Fruit fly (Drosophila melanogaster) whole organism, embryonic: ENCODE data around the gene shv.
A peak's percentile ranks its signal among the peaks of the same experiment; 100 is the strongest.

Experiments used
- ATbp ChIP-seq: fragments of 200-800 bp; sonication (Bioruptor generic); optimal IDR thresholded peaks from 2 replicates; lab custom pipeline; 2017; ENCODE audit warnings: missing biosample characterization, mild to moderate bottlenecking, missing genetic modification characterization, missing genetic modification reagents
- CG10654 ChIP-seq: fragments of 200-800 bp; sonication (Bioruptor generic); optimal IDR thresholded peaks from 2 replicates; lab custom pipeline; 2016; ENCODE audit warnings: missing biosample characterization, missing genetic modification characterization
- CG11247 ChIP-seq: fragments of 200-800 bp; sonication (Bioruptor generic); IDR thresholded peaks from 2 replicates; pipeline ENCODE4 v1.3.6; 2022; ENCODE audit warnings: missing biosample characterization, missing genetic modification characterization
- CG11695 ChIP-seq: fragments of 200-800 bp; sonication (Bioruptor generic); IDR thresholded peaks from 3 replicates; pipeline ENCODE4 v1.3.6; 2022; ENCODE audit warnings: missing biosample characterization, missing genetic modification characterization
- CG14667 ChIP-seq: fragments of 200-800 bp; sonication (Bioruptor generic); IDR thresholded peaks from 2 replicates; pipeline ENCODE4 v1.3.6; 2022; ENCODE audit warnings: missing biosample characterization, missing genetic modification characterization
- CG15696 ChIP-seq: fragments of 200-800 bp; sonication (Bioruptor generic); optimal IDR thresholded peaks from 2 replicates; lab custom pipeline; 2019; ENCODE audit warnings: missing biosample characterization, mild to moderate bottlenecking, missing genetic modification characterization, moderate library complexity
- CG17912 ChIP-seq: fragments of 200-800 bp; sonication (Bioruptor generic); optimal IDR thresholded peaks from 2 replicates; lab custom pipeline; 2018; ENCODE audit warnings: missing biosample characterization, mild to moderate bottlenecking, missing genetic modification characterization
- CG2712 ChIP-seq: fragments of 200-800 bp; optimal IDR thresholded peaks from 3 replicates; lab custom pipeline; 2019; ENCODE audit warnings: missing biosample characterization, mild to moderate bottlenecking, missing genetic modification characterization, moderate library complexity
- CG33213 ChIP-seq: fragments of 200-800 bp; sonication (Bioruptor generic); optimal IDR thresholded peaks from 3 replicates; lab custom pipeline; 2016; ENCODE audit warnings: missing biosample characterization, missing genetic modification characterization
- CG43689 ChIP-seq: fragments of 200-800 bp; sonication (Bioruptor generic); IDR thresholded peaks from 2 replicates; pipeline ENCODE4 v1.3.6; 2022; ENCODE audit warnings: missing biosample characterization, missing genetic modification characterization
- CG6175 ChIP-seq: fragments of 200-800 bp; sonication (Bioruptor generic); IDR thresholded peaks from 3 replicates; pipeline ENCODE4 v1.3.6; 2022; ENCODE audit warnings: missing biosample characterization, missing genetic modification characterization
- CHES-1-like ChIP-seq: fragments of 200-800 bp; sonication (Bioruptor generic); optimal IDR thresholded peaks from 2 replicates; lab custom pipeline; 2016; ENCODE audit warnings: missing biosample characterization, missing genetic modification characterization
- Chrac-16 ChIP-seq: fragments of 200-800 bp; sonication (Bioruptor generic); optimal IDR thresholded peaks from 3 replicates; lab custom pipeline; 2016; ENCODE audit warnings: missing biosample characterization, missing genetic modification characterization
- CrebB ChIP-seq: fragments of 200-800 bp; sonication (Bioruptor generic); optimal IDR thresholded peaks from 3 replicates; lab custom pipeline; 2018; ENCODE audit warnings: missing biosample characterization, mild to moderate bottlenecking, missing genetic modification characterization
- D19B ChIP-seq: fragments of 200-800 bp; sonication (Bioruptor generic); optimal IDR thresholded peaks from 2 replicates; lab custom pipeline; 2017; ENCODE audit warnings: missing biosample characterization, mild to moderate bottlenecking, missing genetic modification characterization
- Dip2 ChIP-seq: fragments of 200-800 bp; sonication (Bioruptor generic); IDR thresholded peaks from 2 replicates; pipeline ENCODE4 v1.3.6; 2022; ENCODE audit warnings: missing biosample characterization, missing genetic modification characterization
- Lpt ChIP-seq: fragments of >200 bp; optimal IDR thresholded peaks from 2 replicates; lab custom pipeline; 2018; ENCODE audit warnings: missing biosample characterization, missing genetic modification characterization
- Optix ChIP-seq: fragments of 200-800 bp; sonication (Bioruptor generic); IDR thresholded peaks from 3 replicates; pipeline ENCODE4 v1.3.6; 2022; ENCODE audit warnings: missing biosample characterization, missing genetic modification characterization
- Sry-β ChIP-seq: fragments of 200-800 bp; sonication (Bioruptor generic); optimal IDR thresholded peaks from 2 replicates; lab custom pipeline; 2018; ENCODE audit warnings: missing biosample characterization, mild to moderate bottlenecking, missing genetic modification characterization, moderate library complexity
- abd-A ChIP-seq: fragments of 200-800 bp; sonication (Bioruptor generic); optimal IDR thresholded peaks from 3 replicates; lab custom pipeline; 2019; ENCODE audit warnings: missing biosample characterization, mild to moderate bottlenecking, missing genetic modification characterization, moderate library complexity
- al ChIP-seq: fragments of 200-800 bp; sonication (Bioruptor generic); IDR thresholded peaks from 2 replicates; pipeline ENCODE4 v1.3.6; 2022; ENCODE audit warnings: missing biosample characterization, missing genetic modification characterization
- az2 ChIP-seq: fragments of 200-800 bp; sonication (Bioruptor generic); optimal IDR thresholded peaks from 3 replicates; lab custom pipeline; 2016; ENCODE audit warnings: missing biosample characterization, missing genetic modification characterization
- bbx ChIP-seq: fragments of 200-800 bp; sonication (Bioruptor generic); IDR thresholded peaks from 2 replicates; pipeline ENCODE4 v1.3.6; 2022; ENCODE audit warnings: missing biosample characterization, missing genetic modification characterization; ENCODE audit not compliant: partially characterized antibody
- cas ChIP-seq: fragments of 200-800 bp; sonication (Bioruptor generic); IDR thresholded peaks from 2 replicates; pipeline ENCODE4 v1.3.6; 2022; ENCODE audit warnings: missing biosample characterization, missing genetic modification characterization
- dati ChIP-seq: fragments of 200-800 bp; sonication (Bioruptor generic); IDR thresholded peaks from 2 replicates; pipeline ENCODE4 v1.3.6; 2022; ENCODE audit warnings: missing biosample characterization, missing genetic modification characterization
- dmrt11E ChIP-seq: fragments of 200-800 bp; sonication (Bioruptor generic); optimal IDR thresholded peaks from 3 replicates; lab custom pipeline; 2018; ENCODE audit warnings: missing biosample characterization, mild to moderate bottlenecking, missing genetic modification characterization, moderate library complexity
- dpn ChIP-seq, 2 experiments: fragments of 200-800 bp; sonication (Bioruptor generic); optimal IDR thresholded peaks; 3 replicates each; lab custom pipeline; 2016; ENCODE audit warnings: missing biosample characterization in 2 of 2, missing genetic modification characterization in 2 of 2
- fu2 ChIP-seq: fragments of 200-800 bp; sonication (Bioruptor generic); optimal IDR thresholded peaks from 2 replicates; lab custom pipeline; 2016; ENCODE audit warnings: missing biosample characterization, missing genetic modification characterization
- gcm2 ChIP-seq: fragments of 200-800 bp; sonication (Bioruptor generic); optimal IDR thresholded peaks from 2 replicates; lab custom pipeline; 2016; ENCODE audit warnings: missing biosample characterization, missing genetic modification characterization
- gsb ChIP-seq: fragments of 200-800 bp; sonication (Bioruptor generic); IDR thresholded peaks from 2 replicates; pipeline ENCODE4 v1.3.6; 2022; ENCODE audit warnings: missing biosample characterization, missing genetic modification characterization
- hbn ChIP-seq: fragments of 200-800 bp; sonication (Bioruptor generic); IDR thresholded peaks from 2 replicates; pipeline ENCODE4 v1.3.6; 2022; ENCODE audit warnings: missing biosample characterization, missing genetic modification characterization; ENCODE audit not compliant: partially characterized antibody
- her ChIP-seq: fragments of 200-800 bp; sonication (Bioruptor generic); optimal IDR thresholded peaks from 2 replicates; lab custom pipeline; 2016; ENCODE audit warnings: missing biosample characterization, missing genetic modification characterization
- hkb ChIP-seq, 2 experiments: fragments of 200-800 bp in 1 of 2; fragments of >200 bp in 1 of 2; sonication (Bioruptor generic) in 1 of 2; IDR thresholded peaks in 1 of 2; optimal IDR thresholded peaks in 1 of 2; 2 replicates each; pipeline versions ENCODE4 v1.3.6 to Lab custom; 2017 to 2022; ENCODE audit warnings: missing biosample characterization in 1 of 2, missing genetic modification characterization in 1 of 2
- inv ChIP-seq: fragments of 200-800 bp; sonication (Bioruptor generic); IDR thresholded peaks from 2 replicates; pipeline ENCODE4 v1.3.6; 2022; ENCODE audit warnings: missing biosample characterization, missing genetic modification characterization; ENCODE audit not compliant: partially characterized antibody
- nau ChIP-seq: fragments of 200-800 bp; sonication (Bioruptor generic); optimal IDR thresholded peaks from 3 replicates; lab custom pipeline; 2017; ENCODE audit warnings: missing biosample characterization, mild to moderate bottlenecking, missing genetic modification characterization, missing genetic modification reagents
- nerfin-1 ChIP-seq: fragments of 200-800 bp; sonication (Bioruptor generic); optimal IDR thresholded peaks from 3 replicates; lab custom pipeline; 2019; ENCODE audit warnings: missing biosample characterization, mild to moderate bottlenecking, missing genetic modification characterization, moderate library complexity
- onecut ChIP-seq: fragments of 200-800 bp; sonication (Bioruptor generic); IDR thresholded peaks from 2 replicates; pipeline ENCODE4 v1.3.6; 2022; ENCODE audit warnings: missing biosample characterization, missing genetic modification characterization
- pfk ChIP-seq: fragments of 200-800 bp; sonication (Bioruptor generic); optimal IDR thresholded peaks from 2 replicates; lab custom pipeline; 2018; ENCODE audit warnings: missing biosample characterization, mild to moderate bottlenecking, missing genetic modification characterization, moderate library complexity
- pros ChIP-seq: fragments of 200-800 bp; sonication (Bioruptor generic); optimal IDR thresholded peaks from 3 replicates; lab custom pipeline; 2019; ENCODE audit warnings: missing biosample characterization, mild to moderate bottlenecking, missing genetic modification characterization, moderate library complexity
- run ChIP-seq: fragments of 200-800 bp; sonication (Bioruptor generic); optimal IDR thresholded peaks from 3 replicates; lab custom pipeline; 2018; ENCODE audit warnings: missing biosample characterization, mild to moderate bottlenecking, missing genetic modification characterization
- salm ChIP-seq: fragments of 200-800 bp; sonication (Bioruptor generic); optimal IDR thresholded peaks from 2 replicates; lab custom pipeline; 2018; ENCODE audit warnings: missing biosample characterization, mild to moderate bottlenecking, missing genetic modification characterization
- sd ChIP-seq: fragments of 200-800 bp; sonication (Bioruptor generic); optimal IDR thresholded peaks from 3 replicates; lab custom pipeline; 2018; ENCODE audit warnings: missing biosample characterization, mild to moderate bottlenecking, missing genetic modification characterization, moderate library complexity
- sens ChIP-seq: fragments of 200-800 bp; sonication (Bioruptor generic); peaks from one replicate; lab custom pipeline; 2016; ENCODE audit warnings: missing biosample characterization, missing genetic modification characterization
- sens-2 ChIP-seq: fragments of 200-800 bp; sonication (Bioruptor generic); IDR thresholded peaks from 2 replicates; pipeline ENCODE4 v1.3.6; 2022; ENCODE audit warnings: missing biosample characterization, missing genetic modification characterization
- slou ChIP-seq: fragments of 200-800 bp; sonication (Bioruptor generic); optimal IDR thresholded peaks from 3 replicates; lab custom pipeline; 2016; ENCODE audit warnings: missing biosample characterization, missing genetic modification characterization
- so ChIP-seq: fragments of 200-800 bp; sonication (Bioruptor generic); IDR thresholded peaks from 3 replicates; pipeline ENCODE4 v1.3.6; 2022; ENCODE audit warnings: missing biosample characterization, missing genetic modification characterization
- sug ChIP-seq: fragments of 200-800 bp; optimal IDR thresholded peaks from 2 replicates; lab custom pipeline; 2019; ENCODE audit warnings: missing biosample characterization, mild to moderate bottlenecking, missing genetic modification characterization, moderate library complexity
- vvl ChIP-seq: fragments of 200-800 bp; sonication (Bioruptor generic); IDR thresholded peaks from 2 replicates; pipeline ENCODE4 v1.3.6; 2022; ENCODE audit warnings: missing biosample characterization, missing genetic modification characterization
- z ChIP-seq: fragments of 200-800 bp; sonication (Bioruptor generic); IDR thresholded peaks from 3 replicates; pipeline ENCODE4 v1.3.6; 2022; ENCODE audit warnings: missing biosample characterization, missing genetic modification characterization
- zen ChIP-seq: fragments of 200-800 bp; sonication (Bioruptor generic); optimal IDR thresholded peaks from 3 replicates; lab custom pipeline; 2018; ENCODE audit warnings: missing biosample characterization, mild to moderate bottlenecking, missing genetic modification characterization, moderate library complexity
- zen2 ChIP-seq: fragments of 200-800 bp; sonication (Bioruptor generic); IDR thresholded peaks from 3 replicates; pipeline ENCODE4 v1.3.6; 2022; ENCODE audit warnings: missing biosample characterization, missing genetic modification characterization; ENCODE audit not compliant: partially characterized antibody

The shv gene

dm6 chr2L:437498-437897 is 15.4 kb upstream of the shv start (continued):
- TF ChIP-seq CG11695 (GFP tag; lab: Robert Waterston, UW): no peak
- no peak for TF ChIP-seq CG10654 (GFP tag; lab: Kevin White, UChicago)
- no peak for TF ChIP-seq so (GFP tag; lab: Robert Waterston, UW)
- TF ChIP-seq vvl (GFP tag; lab: Robert Waterston, UW): peak; percentile 80
- no peak for TF ChIP-seq sug
- TF ChIP-seq run (tag; lab: Kevin White, UChicago): no peak
- TF ChIP-seq dati (GFP tag; lab: Robert Waterston, UW): no peak
- peak; percentile 41 for TF ChIP-seq sd
- no peak for TF ChIP-seq gsb
- TF ChIP-seq zen2 (GFP tag; lab: Robert Waterston, UW): no peak
- no peak for TF ChIP-seq Dip2 (GFP tag; lab: Robert Waterston, UW)
- TF ChIP-seq CG17912: no peak
- no peak for TF ChIP-seq CG2712 (tag; lab: Kevin White, UChicago)
- TF ChIP-seq zen (tag; lab: Kevin White, UChicago): no peak
- no peak for TF ChIP-seq CG6175 (GFP tag; lab: Robert Waterston, UW)
- no peak for TF ChIP-seq ATbp (GFP tag; lab: Kevin White, UChicago)
- TF ChIP-seq Sry-β: no peak
- TF ChIP-seq CHES-1-like (GFP tag; lab: Kevin White, UChicago): no peak
- no peak for TF ChIP-seq al (GFP tag; lab: Robert Waterston, UW)
- no peak for TF ChIP-seq gcm2
- no peak for TF ChIP-seq her (GFP tag; lab: Kevin White, UChicago)
- TF ChIP-seq dmrt11E (tag; lab: Kevin White, UChicago): no peak
- no peak for TF ChIP-seq slou
- TF ChIP-seq z (GFP tag; lab: Robert Waterston, UW): no peak
- no peak for TF ChIP-seq inv
- TF ChIP-seq az2: no peak
- peak; percentile 27 for TF ChIP-seq hkb (optimal IDR thresholded peaks at IDR 0.05; lab: Kevin White, UChicago)
- TF ChIP-seq hkb (GFP tag; IDR thresholded peaks at IDR 0.05; lab: Robert Waterston, UW): no peak
- TF ChIP-seq salm (tag; lab: Kevin White, UChicago): no peak
- TF ChIP-seq sens-2 (GFP tag; lab: Robert Waterston, UW): no peak
- no peak for TF ChIP-seq nerfin-1 (tag; lab: Kevin White, UChicago)
- TF ChIP-seq D19B (GFP tag; lab: Kevin White, UChicago): no peak
- TF ChIP-seq CrebB (tag; lab: Kevin White, UChicago): no peak
- no peak for TF ChIP-seq CG15696
- TF ChIP-seq pfk (GFP tag; lab: Kevin White, UChicago): no peak
- TF ChIP-seq CG14667 (GFP tag; lab: Robert Waterston, UW): no peak
- TF ChIP-seq CG11247 (GFP tag; lab: Robert Waterston, UW): 0 out of 2 replicates have a peak, but pooled peaks have one; percentile 8
- no peak for TF ChIP-seq dpn (GFP tag; optimal IDR thresholded peaks at IDR 0.05; lab: Kevin White, UChicago)
- TF ChIP-seq onecut: 0 out of 2 replicates have a peak, but pooled peaks have one; percentile 29
- peak; percentile 55 for TF ChIP-seq pros
- peak; percentile 40 for TF ChIP-seq sens (GFP tag; lab: Kevin White, UChicago)
- TF ChIP-seq nau (GFP tag; lab: Kevin White, UChicago): no peak
- no peak for TF ChIP-seq cas (GFP tag; lab: Robert Waterston, UW)
- TF ChIP-seq Chrac-16 (GFP tag; lab: Kevin White, UChicago): no peak
- peak; percentile 41 for TF ChIP-seq abd-A (tag; lab: Kevin White, UChicago)
- no peak for TF ChIP-seq Lpt (GFP tag; lab: Kevin White, UChicago)
- TF ChIP-seq fu2: no peak
- TF ChIP-seq CG43689: no peak
- no peak for TF ChIP-seq Optix (GFP tag; lab: Robert Waterston, UW)
- TF ChIP-seq CG33213 (GFP tag; lab: Kevin White, UChicago): no peak
- no peak for TF ChIP-seq hbn (GFP tag; lab: Robert Waterston, UW)
- TF ChIP-seq bbx: no peak
